Fruit fly (Drosophila melanogaster) whole organism, embryonic: ENCODE measurements around the gene CG6034.

Experiments used
- Antp ChIP-seq: fragments of 200-800 bp; sonication (Bioruptor generic); optimal IDR thresholded peaks from 3 replicates; lab custom pipeline; 2016; ENCODE audit warnings: missing biosample characterization, missing genetic modification characterization
- CG13424 ChIP-seq: fragments of 200-800 bp; sonication (Bioruptor generic); optimal IDR thresholded peaks from 2 replicates; lab custom pipeline; 2019; ENCODE audit warnings: missing biosample characterization, mild to moderate bottlenecking, missing genetic modification characterization, moderate library complexity
- CG13624 ChIP-seq: fragments of 200-800 bp; sonication (Bioruptor generic); optimal IDR thresholded peaks from 2 replicates; lab custom pipeline; 2016; ENCODE audit warnings: missing biosample characterization, missing genetic modification characterization
- CG15514 ChIP-seq: fragments of 200-800 bp; sonication (Bioruptor generic); optimal IDR thresholded peaks from 3 replicates; lab custom pipeline; 2017; ENCODE audit warnings: missing biosample characterization, missing genetic modification characterization, mild to moderate bottlenecking, moderate library complexity, missing genetic modification reagents
- CG2678 ChIP-seq: fragments of 200-800 bp; sonication (Bioruptor generic); optimal IDR thresholded peaks from 3 replicates; lab custom pipeline; 2019; ENCODE audit warnings: missing biosample characterization, mild to moderate bottlenecking, missing genetic modification characterization, moderate library complexity
- CG8388 ChIP-seq: fragments of 200-800 bp; sonication (Bioruptor generic); optimal IDR thresholded peaks from 2 replicates; lab custom pipeline; 2019; ENCODE audit warnings: missing biosample characterization, mild to moderate bottlenecking, missing genetic modification characterization, moderate library complexity
- CTCF ChIP-seq: fragments of 200-800 bp; sonication (Bioruptor generic); optimal IDR thresholded peaks from 2 replicates; lab custom pipeline; 2017; ENCODE audit warnings: missing biosample characterization, mild to moderate bottlenecking, missing genetic modification characterization, moderate library complexity
- H15 ChIP-seq: fragments of 200-800 bp; sonication (Bioruptor generic); IDR thresholded peaks from 3 replicates; pipeline ENCODE4 v1.3.6; 2022; ENCODE audit warnings: missing biosample characterization, missing genetic modification characterization
- danr ChIP-seq: fragments of 200-800 bp; sonication (Bioruptor generic); IDR thresholded peaks from 2 replicates; pipeline ENCODE4 v1.3.6; 2022; ENCODE audit warnings: missing biosample characterization, missing genetic modification characterization
- peb ChIP-seq: fragments of 200-800 bp; sonication (Bioruptor generic); IDR thresholded peaks from 2 replicates; pipeline ENCODE4 v1.3.6; 2022; ENCODE audit warnings: missing biosample characterization, missing genetic modification characterization
- rib ChIP-seq: fragments of 200-800 bp; sonication (Bioruptor generic); IDR thresholded peaks from 2 replicates; pipeline ENCODE4 v1.3.6; 2022; ENCODE audit warnings: missing biosample characterization, missing genetic modification characterization
- salm ChIP-seq: fragments of 200-800 bp; sonication (Bioruptor generic); optimal IDR thresholded peaks from 2 replicates; lab custom pipeline; 2018; ENCODE audit warnings: missing biosample characterization, mild to moderate bottlenecking, missing genetic modification characterization
- sima ChIP-seq: fragments of 200-800 bp; sonication (Bioruptor generic); optimal IDR thresholded peaks from 2 replicates; lab custom pipeline; 2016; ENCODE audit warnings: missing biosample characterization, missing genetic modification characterization

DNA sequence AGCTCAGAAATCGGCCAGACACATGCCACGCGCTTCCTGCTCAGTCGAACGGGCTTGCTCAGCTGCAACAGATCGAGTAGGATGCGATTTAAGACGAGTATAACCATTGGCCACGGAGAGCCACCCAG, 11.3 kb upstream of the CG6034 start, which contains the start of gene CG32182:
- TF ChIP-seq CG13624 (GFP tag; lab: Kevin White, UChicago): no peak
- TF ChIP-seq salm: no peak
- no peak for TF ChIP-seq H15 (GFP tag; lab: Robert Waterston, UW)
- no peak for TF ChIP-seq CG2678 (tag; lab: Kevin White, UChicago)
- no peak for TF ChIP-seq CTCF
- TF ChIP-seq peb (GFP tag; lab: Robert Waterston, UW): no peak
- TF ChIP-seq CG13424 (tag; lab: Kevin White, UChicago): no peak
- TF ChIP-seq CG15514: no peak
- no peak for TF ChIP-seq rib (GFP tag; lab: Robert Waterston, UW)
- TF ChIP-seq Antp: no peak
- no peak for TF ChIP-seq sima
- no peak for TF ChIP-seq danr (GFP tag; lab: Robert Waterston, UW)
- TF ChIP-seq CG8388 (GFP tag; lab: Kevin White, UChicago): no peak
